Worm (Caenorhabditis elegans) whole organism, early embryonic: ENCODE data around the gene ZK632.14.

ENCODE experiments used
- B0310.2 ChIP-seq: sonication (generic microtip); optimal IDR thresholded peaks from 2 replicates; lab custom pipeline; 2016; ENCODE audit warnings: mild to moderate bottlenecking, missing genetic modification characterization, missing compliant biosample characterization
- ama-1 ChIP-seq: fragments of 150-350 bp; optimal IDR thresholded peaks from 2 replicates; lab custom pipeline; 2014
- ceh-36 ChIP-seq: sonication (generic microtip); optimal IDR thresholded peaks from 2 replicates; lab custom pipeline; 2016; ENCODE audit warnings: missing genetic modification characterization, inconsistent platforms, missing compliant biosample characterization
- ets-7 ChIP-seq: sonication (generic microtip); optimal IDR thresholded peaks from 2 replicates; lab custom pipeline; 2016; ENCODE audit warnings: missing genotype, missing genetic modification characterization, missing compliant biosample characterization
- flt-1 ChIP-seq: fragments of 200-800 bp; sonication (Bioruptor generic); IDR thresholded peaks from 2 replicates; pipeline ENCODE4 v1.3.6; 2022; ENCODE audit warnings: missing genetic modification characterization, missing compliant biosample characterization
- hmbx-1 ChIP-seq: sonication (generic microtip); optimal IDR thresholded peaks from 2 replicates; lab custom pipeline; 2016; ENCODE audit warnings: mild to moderate bottlenecking, missing genetic modification characterization, missing compliant biosample characterization
- hmg-4 ChIP-seq: fragments of 200-800 bp; sonication (Bioruptor generic); optimal IDR thresholded peaks from 2 replicates; lab custom pipeline; 2018; ENCODE audit warnings: mild to moderate bottlenecking, missing genetic modification characterization, missing compliant biosample characterization
- hnd-1 ChIP-seq: sonication (generic microtip); optimal IDR thresholded peaks from 2 replicates; lab custom pipeline; 2016; ENCODE audit warnings: missing genetic modification characterization, missing compliant biosample characterization
- pes-1 ChIP-seq: fragments of 200-800 bp; sonication (Bioruptor generic); IDR thresholded peaks from 2 replicates; pipeline ENCODE4 v1.3.6; 2022; ENCODE audit warnings: missing genetic modification reagents, missing genetic modification characterization, missing compliant biosample characterization
- scrt-1 ChIP-seq: fragments of 200-800 bp; sonication (Bioruptor generic); IDR thresholded peaks from 2 replicates; pipeline ENCODE4 v1.3.6; 2022; ENCODE audit warnings: missing genetic modification characterization, missing compliant biosample characterization
- sea-1 ChIP-seq: fragments of 200-800 bp; sonication (Bioruptor generic); conservative IDR thresholded peaks from 2 replicates; pipeline ENCODE4 v1.3.6; 2022; ENCODE audit warnings: missing genetic modification characterization, missing compliant biosample characterization
- tbx-11 ChIP-seq: fragments of 200-800 bp; sonication (Bioruptor generic); IDR thresholded peaks from 2 replicates; pipeline ENCODE4 v1.3.6; 2022; ENCODE audit warnings: missing genetic modification characterization, missing compliant biosample characterization

ce11 chrIII:9843715-9844114 is 30.5 kb downstream of the ZK632.14 start, which contains the start of gene K11H3.5:
- TF ChIP-seq flt-1 (GFP tag; lab: Robert Waterston, UW) (no peak), B0310.2 (tag; lab: Kevin White, UChicago) (no peak), hnd-1 (tag; lab: Kevin White, UChicago) (no peak), tbx-11 (GFP tag; lab: Robert Waterston, UW) (no peak), pes-1 (GFP tag; lab: Robert Waterston, UW) (no peak), sea-1 (GFP tag; lab: Robert Waterston, UW) (no peak), ama-1 (lab: Kevin White, UChicago) (no peak), hmg-4 (GFP tag; lab: Kevin White, UChicago) (no peak), hmbx-1 (tag; lab: Kevin White, UChicago) (no peak), scrt-1 (no peak), ceh-36 (no peak), ets-7 (tag; lab: Kevin White, UChicago) (no peak)
